Fruit fly (Drosophila melanogaster): ENCODE data around the gene Pomp.

The Pomp gene

dm6 chr2L:20757808-20758187 lies 29.7 kb upstream of the Pomp start, which contains the start of the genes Rhau and dia (continued):
- TF ChIP-seq CG10959 (GFP tag; IDR thresholded peaks at IDR 0.05), result no peak
- TF ChIP-seq HLHmδ (GFP tag; optimal IDR thresholded peaks at IDR 0.05), result no peak
- TF ChIP-seq stwl (tag; optimal IDR thresholded peaks at IDR 0.05), result peak; percentile 73
- peak; percentile 62 for TF ChIP-seq CG15601 (tag; optimal IDR thresholded peaks at IDR 0.05)
- TF ChIP-seq Nf-YC (tag; optimal IDR thresholded peaks at IDR 0.05), result peak; percentile 49
- peak; percentile 21; the same call in 1 of the 2 replicates for TF ChIP-seq amos (GFP tag; IDR thresholded peaks at IDR 0.05; ENCODE audit: partially characterized antibody)
- TF ChIP-seq Fer3 (tag; optimal IDR thresholded peaks at IDR 0.05), result no peak
- TF ChIP-seq gem (tag; optimal IDR thresholded peaks at IDR 0.05), result no peak
- TF ChIP-seq CG4424 (GFP tag; optimal IDR thresholded peaks at IDR 0.05), result peak; percentile 4
- peak; percentile 65 for TF ChIP-seq bigmax (GFP tag; optimal IDR thresholded peaks at IDR 0.05)
- peak in 1 of 2 experiments; percentile 24 for TF ChIP-seq dpn (GFP tag; optimal IDR thresholded peaks at IDR 0.05)
- TF ChIP-seq CG12155 (GFP tag; optimal IDR thresholded peaks at IDR 0.05), result peak; percentile 49
- no peak for TF ChIP-seq pros (GFP tag; optimal IDR thresholded peaks at IDR 0.05)
- peak; percentile 16; the same call in 1 of the 2 replicates for TF ChIP-seq slbo (GFP tag; IDR thresholded peaks at IDR 0.05)
- TF ChIP-seq CG2712 (tag; optimal IDR thresholded peaks at IDR 0.05), result peak; percentile 60
- no peak for TF ChIP-seq fd96Cb (tag; optimal IDR thresholded peaks at IDR 0.05)

DNA sequence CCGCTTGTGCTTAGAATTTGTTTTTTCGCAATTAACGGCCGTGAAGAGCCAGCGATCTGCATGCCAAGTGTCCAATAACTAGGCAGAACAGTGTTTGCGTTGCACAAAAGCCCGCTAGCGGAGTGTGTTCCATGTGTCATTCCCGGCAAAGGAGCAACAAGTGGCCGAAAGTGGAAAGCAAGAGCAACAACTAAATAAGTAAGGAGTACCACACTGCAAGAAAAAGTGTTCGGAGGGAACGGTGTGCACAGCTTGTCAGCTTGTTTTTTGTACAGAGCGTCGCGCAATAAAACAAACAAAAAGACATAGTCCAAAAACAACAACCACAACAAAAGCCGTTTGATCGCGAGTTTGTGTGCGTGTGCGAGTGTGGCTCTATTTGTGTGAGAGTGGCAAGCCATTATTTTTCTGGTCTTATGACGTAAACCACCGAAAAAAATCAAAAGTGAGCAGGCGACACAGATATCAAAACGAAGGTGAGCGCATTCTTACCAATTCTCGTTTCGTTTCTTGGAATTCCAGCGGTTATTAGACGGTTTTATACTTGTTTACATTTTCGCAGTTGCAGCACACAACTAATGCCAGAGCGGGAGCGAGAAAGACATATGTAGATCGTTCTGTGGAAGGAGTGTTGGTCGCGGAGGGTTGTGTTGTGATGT lies 29.1 kb upstream of the Pomp start:
- no peak for TF ChIP-seq Chrac-16 (GFP tag; optimal IDR thresholded peaks at IDR 0.05)
- peak; percentile 86 for TF ChIP-seq Med (GFP tag)
- TF ChIP-seq en (GFP tag; optimal IDR thresholded peaks at IDR 0.05), result no peak
- TF ChIP-seq Jarid2 (GFP tag; optimal IDR thresholded peaks at IDR 0.05), result peak; percentile 46
- TF ChIP-seq CG7839 (tag; optimal IDR thresholded peaks at IDR 0.05), result no peak
- no peak for TF ChIP-seq CG4820 (GFP tag; optimal IDR thresholded peaks at IDR 0.05)
- peak; percentile 90 for TF ChIP-seq zf30C (GFP tag; optimal IDR thresholded peaks at IDR 0.05)
- peak; percentile 0 for TF ChIP-seq CG15601 (tag; optimal IDR thresholded peaks at IDR 0.05)
- no peak for TF ChIP-seq tll (GFP tag; optimal IDR thresholded peaks at IDR 0.05)
- TF ChIP-seq pb (GFP tag; optimal IDR thresholded peaks at IDR 0.05), result peak; percentile 17
- TF ChIP-seq Rfx (GFP tag; IDR thresholded peaks at IDR 0.05), result peak; percentile 36
- TF ChIP-seq pan (optimal IDR thresholded peaks at IDR 0.05), result no peak
- TF ChIP-seq pan (GFP tag; optimal IDR thresholded peaks at IDR 0.05 in 1 of 2, IDR thresholded peaks at IDR 0.05 in 1 of 2), result no peak
- peak; percentile 61 for TF ChIP-seq sqz (GFP tag; optimal IDR thresholded peaks at IDR 0.05)
- TF ChIP-seq danr (GFP tag; IDR thresholded peaks at IDR 0.05), result no peak
- no peak for TF ChIP-seq CG7745 (tag; optimal IDR thresholded peaks at IDR 0.05)
- TF ChIP-seq chinmo (GFP tag; IDR thresholded peaks at IDR 0.05; ENCODE audit: partially characterized antibody), result peak; percentile 89; the same call in 3 of the 4 replicates
- TF ChIP-seq luna (GFP tag; optimal IDR thresholded peaks at IDR 0.05), result no peak
- no peak for TF ChIP-seq CG14965 (GFP tag; optimal IDR thresholded peaks at IDR 0.05; ENCODE audit: borderline replicate concordance)
- TF ChIP-seq gro (GFP tag; optimal IDR thresholded peaks at IDR 0.05), result peak; percentile 66
- no peak for TF ChIP-seq nerfin-1 (tag; optimal IDR thresholded peaks at IDR 0.05)
- 0 out of 2 replicates have a peak, but pooled peaks have one; percentile 10 for TF ChIP-seq HLH3B (GFP tag; IDR thresholded peaks at IDR 0.05)
- TF ChIP-seq CG13287 (GFP tag; IDR thresholded peaks at IDR 0.05; ENCODE audit: partially characterized antibody), result no peak
- TF ChIP-seq CG10321 (GFP tag; IDR thresholded peaks at IDR 0.05), result 0 out of 2 replicates have a peak, but pooled peaks have one; percentile 24
- TF ChIP-seq CG4360 (GFP tag; IDR thresholded peaks at IDR 0.05), result peak; percentile 76
- TF ChIP-seq Myb (GFP tag; optimal IDR thresholded peaks at IDR 0.05), result peak; percentile 49
- TF ChIP-seq Eip74EF (GFP tag; optimal IDR thresholded peaks at IDR 0.05), result no peak
- no peak for TF ChIP-seq CG4730 (GFP tag; IDR thresholded peaks at IDR 0.05)
- TF ChIP-seq B-H1 (GFP tag; IDR thresholded peaks at IDR 0.05), result no peak; the same call in 2 of the 3 replicates
- peak; percentile 25 for TF ChIP-seq CG18599 (GFP tag; optimal IDR thresholded peaks at IDR 0.05)
- TF ChIP-seq CG11085 (GFP tag; IDR thresholded peaks at IDR 0.05), result no peak
- TF ChIP-seq CG4328 (GFP tag; optimal IDR thresholded peaks at IDR 0.05), result no peak
- no peak for TF ChIP-seq CG8281 (tag; optimal IDR thresholded peaks at IDR 0.05)
